Fruit fly (Drosophila melanogaster) whole organism, embryonic: Measurements from ENCODE around the gene CG12522.

ENCODE experiments used
- Abd-B ChIP-seq: fragments of 200-800 bp; sonication (Bioruptor generic); optimal IDR thresholded peaks from 2 replicates; lab custom pipeline; 2018; ENCODE audit warnings: missing biosample characterization, mild to moderate bottlenecking, missing genetic modification characterization, moderate library complexity
- Adf1 ChIP-seq: fragments of 200-800 bp; sonication (Bioruptor generic); IDR thresholded peaks from 2 replicates; pipeline ENCODE4 v1.3.6; 2022; ENCODE audit warnings: missing biosample characterization, missing genetic modification characterization
- Aef1 ChIP-seq: fragments of 200-800 bp; sonication (Bioruptor generic); IDR thresholded peaks from 3 replicates; pipeline ENCODE4 v1.3.6; 2022; ENCODE audit warnings: missing biosample characterization, missing genetic modification characterization
- Antp ChIP-seq: fragments of 200-800 bp; sonication (Bioruptor generic); optimal IDR thresholded peaks from 3 replicates; lab custom pipeline; 2016; ENCODE audit warnings: missing biosample characterization, missing genetic modification characterization
- Atf-2 ChIP-seq: fragments of 200-800 bp; sonication (Bioruptor generic); optimal IDR thresholded peaks from 2 replicates; lab custom pipeline; 2016; ENCODE audit warnings: missing biosample characterization, missing genetic modification characterization
- Blimp-1 ChIP-seq: fragments of 200-800 bp; sonication (Bioruptor generic); optimal IDR thresholded peaks from 3 replicates; lab custom pipeline; 2018; ENCODE audit warnings: missing biosample characterization, missing genetic modification characterization, mild to moderate bottlenecking, moderate library complexity, missing genetic modification reagents
- CG10274 ChIP-seq: fragments of 200-800 bp; sonication (Bioruptor generic); optimal IDR thresholded peaks from 3 replicates; lab custom pipeline; 2017; ENCODE audit warnings: missing biosample characterization, mild to moderate bottlenecking, missing genetic modification characterization
- CG10366 ChIP-seq: fragments of 200-800 bp; sonication (Bioruptor generic); IDR thresholded peaks from 2 replicates; pipeline ENCODE4 v1.3.6; 2022; ENCODE audit warnings: missing biosample characterization, missing genetic modification characterization
- CG11247 ChIP-seq: fragments of 200-800 bp; sonication (Bioruptor generic); IDR thresholded peaks from 2 replicates; pipeline ENCODE4 v1.3.6; 2022; ENCODE audit warnings: missing biosample characterization, missing genetic modification characterization
- CG1233 ChIP-seq: fragments of 200-800 bp; sonication (Bioruptor generic); optimal IDR thresholded peaks from 4 replicates; lab custom pipeline; 2018; ENCODE audit warnings: missing biosample characterization, mild to moderate bottlenecking, missing genetic modification characterization
- CG12769 ChIP-seq: fragments of 200-800 bp; sonication (Bioruptor generic); optimal IDR thresholded peaks from 2 replicates; lab custom pipeline; 2019; ENCODE audit warnings: missing biosample characterization, mild to moderate bottlenecking, missing genetic modification characterization, moderate library complexity
- CG13624 ChIP-seq: fragments of 200-800 bp; sonication (Bioruptor generic); optimal IDR thresholded peaks from 2 replicates; lab custom pipeline; 2016; ENCODE audit warnings: missing biosample characterization, missing genetic modification characterization
- CG14441 ChIP-seq: fragments of 200-800 bp; sonication (Bioruptor generic); IDR thresholded peaks from 2 replicates; pipeline ENCODE4 v1.3.6; 2022; ENCODE audit warnings: missing biosample characterization, missing genetic modification characterization
- CG1602 ChIP-seq: fragments of 200-800 bp; sonication (Bioruptor generic); optimal IDR thresholded peaks from 3 replicates; lab custom pipeline; 2016; ENCODE audit warnings: missing biosample characterization, missing genetic modification characterization
- CG17829 ChIP-seq: fragments of 200-800 bp; optimal IDR thresholded peaks from 2 replicates; lab custom pipeline; 2019; ENCODE audit warnings: missing biosample characterization, mild to moderate bottlenecking, missing genetic modification characterization, moderate library complexity
- CG18011 ChIP-seq: fragments of 200-800 bp; sonication (Bioruptor generic); optimal IDR thresholded peaks from 2 replicates; lab custom pipeline; 2017; ENCODE audit warnings: missing biosample characterization, missing genetic modification characterization, mild to moderate bottlenecking, moderate library complexity, missing genotype
- CG31224 ChIP-seq: fragments of 200-800 bp; sonication (Bioruptor generic); IDR thresholded peaks from 2 replicates; pipeline ENCODE4 v1.3.6; 2022; ENCODE audit warnings: missing biosample characterization, missing genetic modification characterization
- CG31388 ChIP-seq: fragments of 200-800 bp; sonication (Bioruptor generic); optimal IDR thresholded peaks from 2 replicates; lab custom pipeline; 2016; ENCODE audit warnings: missing biosample characterization, missing genetic modification characterization
- CG3407 ChIP-seq: fragments of 200-800 bp; sonication (Bioruptor generic); optimal IDR thresholded peaks from 2 replicates; lab custom pipeline; 2018; ENCODE audit warnings: missing biosample characterization, mild to moderate bottlenecking, missing genetic modification characterization
- CG34224 ChIP-seq: fragments of 200-800 bp; sonication (Bioruptor generic); IDR thresholded peaks from 3 replicates; pipeline ENCODE4 v1.3.6; 2022; ENCODE audit warnings: missing biosample characterization, missing genetic modification characterization; ENCODE audit not compliant: partially characterized antibody
- CG4328 ChIP-seq: fragments of 200-800 bp; sonication (Bioruptor generic); optimal IDR thresholded peaks from 3 replicates; lab custom pipeline; 2017; ENCODE audit warnings: missing biosample characterization, missing genetic modification reagents, missing genetic modification characterization
- CG5953 ChIP-seq: fragments of 200-800 bp; sonication (Bioruptor generic); IDR thresholded peaks from 2 replicates; pipeline ENCODE4 v1.3.6; 2022; ENCODE audit warnings: missing biosample characterization, missing genetic modification characterization
- CG7271 ChIP-seq: fragments of 200-800 bp; sonication (Bioruptor generic); optimal IDR thresholded peaks from 2 replicates; lab custom pipeline; 2018; ENCODE audit warnings: missing biosample characterization, mild to moderate bottlenecking, missing genetic modification characterization, moderate library complexity
- CG7928 ChIP-seq: fragments of 200-800 bp; sonication (Bioruptor generic); optimal IDR thresholded peaks from 2 replicates; lab custom pipeline; 2017; ENCODE audit warnings: missing biosample characterization, mild to moderate bottlenecking, missing genetic modification characterization
- CG7987 ChIP-seq: fragments of 200-800 bp; sonication (Bioruptor generic); optimal IDR thresholded peaks from 2 replicates; lab custom pipeline; 2018; ENCODE audit warnings: missing biosample characterization, mild to moderate bottlenecking, missing genetic modification characterization, moderate library complexity
- CG8765 ChIP-seq: fragments of 200-800 bp; sonication (Bioruptor generic); IDR thresholded peaks from 2 replicates; pipeline ENCODE4 v1.3.6; 2022; ENCODE audit warnings: missing biosample characterization, missing genetic modification characterization
- D19B ChIP-seq: fragments of 200-800 bp; sonication (Bioruptor generic); optimal IDR thresholded peaks from 2 replicates; lab custom pipeline; 2017; ENCODE audit warnings: missing biosample characterization, mild to moderate bottlenecking, missing genetic modification characterization
- Deaf1 ChIP-seq: fragments of 200-800 bp; optimal IDR thresholded peaks from 3 replicates; lab custom pipeline; 2019; ENCODE audit warnings: missing biosample characterization, mild to moderate bottlenecking, missing genetic modification characterization, moderate library complexity
- Drgx ChIP-seq: fragments of 200-800 bp; sonication (Bioruptor generic); IDR thresholded peaks from 2 replicates; pipeline ENCODE4 v1.3.6; 2022; ENCODE audit warnings: missing biosample characterization, missing genetic modification characterization
- Ets65A ChIP-seq: fragments of 200-800 bp; sonication (Bioruptor generic); peaks from one replicate; lab custom pipeline; 2016; ENCODE audit warnings: missing biosample characterization, missing genetic modification characterization
- HLH3B ChIP-seq: fragments of 200-800 bp; sonication (Bioruptor generic); IDR thresholded peaks from 2 replicates; pipeline ENCODE4 v1.3.6; 2022; ENCODE audit warnings: missing biosample characterization, missing genetic modification characterization
- Hand ChIP-seq: fragments of 200-800 bp; sonication (Bioruptor generic); optimal IDR thresholded peaks from 2 replicates; lab custom pipeline; 2017; ENCODE audit warnings: mild to moderate bottlenecking, missing biosample characterization, missing genetic modification reagents, missing genetic modification characterization
- Hmr ChIP-seq: fragments of 200-800 bp; sonication (Bioruptor generic); optimal IDR thresholded peaks from 3 replicates; lab custom pipeline; 2017; ENCODE audit warnings: mild to moderate bottlenecking, missing biosample characterization, missing genetic modification reagents, missing genetic modification characterization
- Hr3 ChIP-seq: fragments of 200-800 bp; sonication (Bioruptor generic); optimal IDR thresholded peaks from 3 replicates; lab custom pipeline; 2016; ENCODE audit warnings: missing biosample characterization, missing genetic modification characterization
- MESR4 ChIP-seq: fragments of 200-800 bp; sonication (Bioruptor generic); optimal IDR thresholded peaks from 2 replicates; lab custom pipeline; 2018; ENCODE audit warnings: missing biosample characterization, mild to moderate bottlenecking, missing genetic modification characterization, moderate library complexity
- Myb ChIP-seq: fragments of 200-800 bp; sonication (Bioruptor generic); optimal IDR thresholded peaks from 2 replicates; lab custom pipeline; 2016; ENCODE audit warnings: missing biosample characterization, missing genetic modification characterization
- Oaz ChIP-seq: fragments of 200-800 bp; sonication (Bioruptor generic); IDR thresholded peaks from 2 replicates; pipeline ENCODE4 v1.3.6; 2022; ENCODE audit warnings: missing biosample characterization, missing genetic modification characterization
- Stat92E ChIP-seq, 3 experiments: fragments of >200 bp in 2 of 3; fragments of 200-800 bp in 1 of 3; sonication (Bioruptor generic) in 1 of 3; optimal IDR thresholded peaks; 2 replicates each; lab custom pipeline; 2017 to 2019; ENCODE audit warnings: missing biosample characterization in 3 of 3, missing genetic modification characterization in 3 of 3, mild to moderate bottlenecking in 1 of 3, moderate library complexity in 1 of 3
- TFAM ChIP-seq: fragments of 200-800 bp; sonication (Bioruptor generic); optimal IDR thresholded peaks from 2 replicates; lab custom pipeline; 2017; ENCODE audit warnings: missing biosample characterization, missing genetic modification characterization, inconsistent platforms
- amos ChIP-seq: fragments of 200-800 bp; sonication (Bioruptor generic); IDR thresholded peaks from 2 replicates; pipeline ENCODE4 v1.3.6; 2022; ENCODE audit warnings: missing biosample characterization, missing genetic modification characterization; ENCODE audit not compliant: partially characterized antibody
- az2 ChIP-seq: fragments of 200-800 bp; sonication (Bioruptor generic); optimal IDR thresholded peaks from 3 replicates; lab custom pipeline; 2016; ENCODE audit warnings: missing biosample characterization, missing genetic modification characterization
- bowl ChIP-seq: fragments of 200-800 bp; sonication (Bioruptor generic); IDR thresholded peaks from 2 replicates; pipeline ENCODE4 v1.3.6; 2022; ENCODE audit warnings: missing biosample characterization, missing genetic modification characterization
- dan ChIP-seq: fragments of 200-800 bp; sonication (Bioruptor generic); IDR thresholded peaks from 2 replicates; pipeline ENCODE4 v1.3.6; 2022; ENCODE audit warnings: missing biosample characterization, missing genetic modification characterization
- fd64A ChIP-seq: fragments of 200-800 bp; sonication (Bioruptor generic); optimal IDR thresholded peaks from 3 replicates; lab custom pipeline; 2018; ENCODE audit warnings: missing biosample characterization, mild to moderate bottlenecking, missing genetic modification characterization
- insv ChIP-seq, 2 experiments: fragments of 200-800 bp; sonication (Bioruptor generic); optimal IDR thresholded peaks; 3 replicates each; lab custom pipeline; 2016 to 2018; ENCODE audit warnings: missing biosample characterization in 2 of 2, missing genetic modification characterization in 2 of 2
- nerfin-1 ChIP-seq: fragments of 200-800 bp; sonication (Bioruptor generic); optimal IDR thresholded peaks from 3 replicates; lab custom pipeline; 2019; ENCODE audit warnings: missing biosample characterization, mild to moderate bottlenecking, missing genetic modification characterization, moderate library complexity
- pzg ChIP-seq: fragments of 200-800 bp; sonication (Bioruptor generic); optimal IDR thresholded peaks from 3 replicates; lab custom pipeline; 2018; ENCODE audit warnings: missing biosample characterization, mild to moderate bottlenecking, missing genetic modification characterization, moderate library complexity
- ro ChIP-seq: fragments of 200-800 bp; sonication (Bioruptor generic); IDR thresholded peaks from 2 replicates; pipeline ENCODE4 v1.3.6; 2022; ENCODE audit warnings: missing biosample characterization, missing genetic modification characterization
- trem ChIP-seq: fragments of 200-800 bp; optimal IDR thresholded peaks from 3 replicates; lab custom pipeline; 2019; ENCODE audit warnings: missing biosample characterization, mild to moderate bottlenecking, missing genetic modification characterization, moderate library complexity
- vfl ChIP-seq: fragments of 200-800 bp; sonication (Bioruptor generic); optimal IDR thresholded peaks from 2 replicates; lab custom pipeline; 2016; ENCODE audit warnings: missing biosample characterization, missing genetic modification characterization
- zfh2 ChIP-seq: fragments of 200-800 bp; sonication (Bioruptor generic); optimal IDR thresholded peaks from 2 replicates; lab custom pipeline; 2016; ENCODE audit warnings: missing biosample characterization, missing genetic modification characterization

The CG12522 gene

dm6 chr3L:11120419-11120958 lies 12.5 kb downstream of the CG12522 start, which contains the start of the genes FoxK and mRpL2 (continued):
- TF ChIP-seq dan (no peak), trem (tag; lab: Kevin White, UChicago) (peak; percentile 63), CG10366 (GFP tag; lab: Robert Waterston, UW) (no peak), Myb (GFP tag; lab: Kevin White, UChicago) (peak; percentile 78), HLH3B (GFP tag; lab: Robert Waterston, UW) (no peak), CG17829 (tag; lab: Kevin White, UChicago) (peak; percentile 25), Deaf1 (no peak), CG31388 (GFP tag; lab: Kevin White, UChicago) (no peak), CG18011 (GFP tag; lab: Kevin White, UChicago) (peak; percentile 40), CG7987 (GFP tag; lab: Kevin White, UChicago) (peak; percentile 28), Adf1 (GFP tag; lab: Robert Waterston, UW) (no peak), CG11247 (GFP tag; lab: Robert Waterston, UW) (no peak), Stat92E (GFP tag; optimal IDR thresholded peaks at IDR 0.05; lab: Kevin White, UChicago) (no peak), pzg (GFP tag; lab: Kevin White, UChicago) (peak; percentile 82), Antp (GFP tag; lab: Kevin White, UChicago) (no peak), CG8765 (GFP tag; lab: Robert Waterston, UW) (no peak), Hmr (GFP tag; lab: Kevin White, UChicago) (peak; percentile 4), Blimp-1 (no peak), Abd-B (GFP tag; lab: Kevin White, UChicago) (no peak), Drgx (GFP tag; lab: Robert Waterston, UW) (peak; percentile 68), bowl (GFP tag; lab: Robert Waterston, UW) (no peak), CG10274 (GFP tag; lab: Kevin White, UChicago) (no peak), insv (GFP tag; optimal IDR thresholded peaks at IDR 0.05; lab: Kevin White, UChicago) (peak in 1 of 2 experiments; percentile 38), ro (no peak), zfh2 (no peak), CG1233 (GFP tag; lab: Kevin White, UChicago) (no peak), amos (peak; percentile 49; the same call in 1 of the 2 replicates), D19B (no peak), CG13624 (GFP tag; lab: Kevin White, UChicago) (peak; percentile 11), nerfin-1 (tag; lab: Kevin White, UChicago) (no peak)

dm6 chr3L:11123088-11123487 lies 15.1 kb downstream of the CG12522 start, which contains the start of the genes Ufd1 and NaPi-III:
Gene Ufd1 (minus strand): TSS chr3L:11123216.
Gene NaPi-III (plus strand): TSS chr3L:11123348.
- TF ChIP-seq Hr3 (GFP tag; lab: Kevin White, UChicago) (no peak), CG4328 (GFP tag; lab: Kevin White, UChicago) (no peak), CG7271 (tag; lab: Kevin White, UChicago) (no peak), CG31224 (GFP tag; lab: Robert Waterston, UW) (no peak), az2 (GFP tag; lab: Kevin White, UChicago) (no peak), CG1602 (GFP tag; lab: Kevin White, UChicago) (no peak), CG8765 (GFP tag; lab: Robert Waterston, UW) (no peak), CG34224 (peak; percentile 72), Ets65A (peak; percentile 88), CG12769 (tag; lab: Kevin White, UChicago) (peak; percentile 67), Oaz (GFP tag; lab: Robert Waterston, UW) (no peak), Atf-2 (no peak), Aef1 (peak; percentile 78), CG7928 (GFP tag; lab: Kevin White, UChicago) (peak; percentile 40), CG5953 (GFP tag; lab: Robert Waterston, UW) (no peak), fd64A (GFP tag; lab: Kevin White, UChicago) (no peak), Hand (no peak), trem (tag; lab: Kevin White, UChicago) (peak; percentile 86), MESR4 (GFP tag; lab: Kevin White, UChicago) (peak; percentile 87), TFAM (GFP tag; lab: Kevin White, UChicago) (no peak), CG3407 (GFP tag; lab: Kevin White, UChicago) (no peak), CG14441 (GFP tag; lab: Robert Waterston, UW) (peak; percentile 56), vfl (GFP tag; lab: Kevin White, UChicago) (peak; percentile 38), Abd-B (GFP tag; lab: Kevin White, UChicago) (peak; percentile 42)
